Worm (Caenorhabditis elegans) whole organism, L4 larva: ENCODE results near the gene F45E4.6.

Source experiments
- T20F7.1 ChIP-seq: fragments of 200-800 bp; sonication (Bioruptor generic); optimal IDR thresholded peaks from 2 replicates; lab custom pipeline; 2018; ENCODE audit warnings: mild to moderate bottlenecking, missing genetic modification characterization, missing compliant biosample characterization
- Y75B8A.6 ChIP-seq: fragments of 200-800 bp; sonication (Bioruptor generic); IDR thresholded peaks from 2 replicates; pipeline ENCODE4 v1.3.6; 2022; ENCODE audit warnings: missing genetic modification reagents, missing genetic modification characterization, missing compliant biosample characterization
- aha-1 ChIP-seq: fragments of 150-350 bp; peaks from one replicate; lab custom pipeline; 2014; ENCODE audit warnings: missing biosample characterization, missing genetic modification characterization
- attf-4 ChIP-seq: sonication (generic microtip); optimal IDR thresholded peaks from 3 replicates; lab custom pipeline; 2017; ENCODE audit warnings: missing biosample characterization, missing genetic modification characterization
- ceh-28 ChIP-seq: fragments of 150-350 bp; optimal IDR thresholded peaks from 2 replicates; lab custom pipeline; 2014; ENCODE audit warnings: missing biosample characterization, missing genetic modification reagents, missing genetic modification characterization
- ctbp-1 ChIP-seq: fragments of 200-800 bp; sonication (Bioruptor generic); IDR thresholded peaks from 2 replicates; pipeline ENCODE4 v1.3.6; 2022; ENCODE audit warnings: missing genetic modification reagents, missing genetic modification characterization, missing compliant biosample characterization
- daf-16 ChIP-seq, 3 experiments: sonication (generic microtip); optimal IDR thresholded peaks; 2 replicates each; lab custom pipeline; 2016 to 2017; ENCODE audit warnings: missing genetic modification characterization in 3 of 3, missing genetic modification reagents in 3 of 3, mild to moderate bottlenecking in 2 of 3, missing compliant biosample characterization in 2 of 3, missing biosample characterization in 1 of 3, moderate library complexity in 1 of 3
- dmd-6 ChIP-seq: fragments of 200-800 bp; sonication (Bioruptor generic); IDR thresholded peaks from 2 replicates; pipeline ENCODE4 v1.3.6; 2022; ENCODE audit warnings: missing genetic modification reagents, missing genetic modification characterization, missing compliant biosample characterization
- dpl-1 ChIP-seq: fragments of 150-350 bp; optimal IDR thresholded peaks from 2 replicates; lab custom pipeline; 2014; ENCODE audit warnings: missing biosample characterization, missing genetic modification reagents, missing genetic modification characterization
- dve-1 ChIP-seq: sonication (generic microtip); optimal IDR thresholded peaks from 2 replicates; lab custom pipeline; 2017; ENCODE audit warnings: antibody characterized with exemption, mild to moderate bottlenecking, missing genetic modification characterization, missing compliant biosample characterization; ENCODE audit not compliant: insufficient read depth
- egl-27 ChIP-seq: sonication (generic microtip); optimal IDR thresholded peaks from 3 replicates; lab custom pipeline; 2017; ENCODE audit warnings: missing biosample characterization, missing genetic modification reagents, missing genetic modification characterization
- egl-43 ChIP-seq: fragments of 200-800 bp; sonication (Bioruptor generic); IDR thresholded peaks from 2 replicates; pipeline ENCODE4 v1.3.6; 2022; ENCODE audit warnings: missing genetic modification reagents, missing genetic modification characterization, missing compliant biosample characterization
- fkh-10 ChIP-seq: fragments of 150-350 bp; optimal IDR thresholded peaks from 2 replicates; lab custom pipeline; 2014; ENCODE audit warnings: missing biosample characterization, missing genetic modification reagents, missing genetic modification characterization
- gei-8 ChIP-seq: fragments of 200-800 bp; sonication (Bioruptor generic); optimal IDR thresholded peaks from 2 replicates; lab custom pipeline; 2018; ENCODE audit warnings: mild to moderate bottlenecking, missing genetic modification characterization, missing compliant biosample characterization
- hif-1 ChIP-seq, 2 experiments: sonication (generic microtip); optimal IDR thresholded peaks; 2 replicates each; lab custom pipeline; 2016 to 2017; ENCODE audit warnings: missing compliant biosample characterization in 2 of 2, missing genetic modification characterization in 2 of 2, missing genetic modification reagents in 2 of 2, missing genotype in 2 of 2, mild to moderate bottlenecking in 1 of 2
- hlh-11 ChIP-seq: fragments of 200-800 bp; sonication (Bioruptor generic); optimal IDR thresholded peaks from 2 replicates; lab custom pipeline; 2018; ENCODE audit warnings: mild to moderate bottlenecking, missing genetic modification characterization, missing compliant biosample characterization
- hlh-30 ChIP-seq: sonication (generic microtip); optimal IDR thresholded peaks from 2 replicates; lab custom pipeline; 2017; ENCODE audit warnings: antibody characterized with exemption, mild to moderate bottlenecking, missing genetic modification characterization, missing compliant biosample characterization; ENCODE audit not compliant: insufficient read depth
- hmg-1.1 ChIP-seq: fragments of 200-800 bp; sonication (Bioruptor generic); IDR thresholded peaks from 2 replicates; pipeline ENCODE4 v1.3.6; 2022; ENCODE audit warnings: missing genetic modification reagents, missing genetic modification characterization, missing compliant biosample characterization
- lin-13 ChIP-seq: fragments of 150-350 bp; optimal IDR thresholded peaks from 2 replicates; lab custom pipeline; 2014; ENCODE audit warnings: missing biosample characterization, missing genetic modification reagents, missing genetic modification characterization
- lin-15B ChIP-seq: fragments of 150-350 bp; sonication (generic microtip); optimal IDR thresholded peaks from 3 replicates; lab custom pipeline; 2014; ENCODE audit warnings: missing biosample characterization, missing genetic modification characterization
- lin-38 ChIP-seq: fragments of 200-800 bp; sonication (Bioruptor generic); IDR thresholded peaks from 2 replicates; pipeline ENCODE4 v1.3.6; 2022; ENCODE audit warnings: missing genetic modification reagents, missing genetic modification characterization, missing compliant biosample characterization
- lin-39 ChIP-seq: fragments of 150-350 bp; optimal IDR thresholded peaks from 2 replicates; lab custom pipeline; 2014; ENCODE audit warnings: missing biosample characterization, missing genetic modification reagents, missing genetic modification characterization
- lsy-2 ChIP-seq, 2 experiments: fragments of 150-350 bp in 1 of 2; sonication (generic microtip) in 1 of 2; optimal IDR thresholded peaks; 2 replicates each; lab custom pipeline; 2014 to 2017; ENCODE audit warnings: missing biosample characterization in 2 of 2, missing genetic modification characterization in 2 of 2
- mep-1 ChIP-seq: fragments of 150-350 bp; sonication (generic microtip); optimal IDR thresholded peaks from 3 replicates; lab custom pipeline; 2014; ENCODE audit warnings: missing biosample characterization, missing genetic modification characterization
- mes-2 ChIP-seq: sonication (generic microtip); optimal IDR thresholded peaks from 2 replicates; lab custom pipeline; 2016; ENCODE audit warnings: missing genotype, mild to moderate bottlenecking, missing genetic modification characterization, missing compliant biosample characterization; ENCODE audit not compliant: poor library complexity, severe bottlenecking
- mxl-3 ChIP-seq: fragments of 200-800 bp; sonication (Bioruptor generic); optimal IDR thresholded peaks from 2 replicates; lab custom pipeline; 2018; ENCODE audit warnings: mild to moderate bottlenecking, missing genetic modification characterization, missing compliant biosample characterization
- nhr-102 ChIP-seq: sonication (generic microtip); optimal IDR thresholded peaks from 2 replicates; lab custom pipeline; 2016; ENCODE audit warnings: mild to moderate bottlenecking, missing genetic modification characterization, moderate library complexity, missing compliant biosample characterization
- nhr-11 ChIP-seq: fragments of 150-350 bp; optimal IDR thresholded peaks from 2 replicates; lab custom pipeline; 2014; ENCODE audit warnings: missing biosample characterization, missing genetic modification characterization
- nhr-111 ChIP-seq: fragments of 200-800 bp; sonication (Bioruptor generic); optimal IDR thresholded peaks from 2 replicates; lab custom pipeline; 2018; ENCODE audit warnings: mild to moderate bottlenecking, missing genetic modification characterization, missing compliant biosample characterization
- nhr-25 ChIP-seq: sonication (generic microtip); optimal IDR thresholded peaks from 2 replicates; lab custom pipeline; 2017; ENCODE audit warnings: missing genetic modification characterization, mild to moderate bottlenecking, missing compliant biosample characterization, antibody characterized with exemption, moderate library complexity, borderline replicate concordance; ENCODE audit not compliant: insufficient read depth
- nhr-28 ChIP-seq: fragments of 150-350 bp; optimal IDR thresholded peaks from 2 replicates; lab custom pipeline; 2014; ENCODE audit warnings: missing biosample characterization, missing genetic modification characterization
- nhr-6 ChIP-seq: fragments of 150-350 bp; optimal IDR thresholded peaks from 2 replicates; lab custom pipeline; 2014; ENCODE audit warnings: missing biosample characterization, missing genetic modification characterization
- nhr-76 ChIP-seq: fragments of 150-350 bp; optimal IDR thresholded peaks from 2 replicates; lab custom pipeline; 2014; ENCODE audit warnings: missing biosample characterization, missing genetic modification characterization
- nhr-77 ChIP-seq: fragments of 150-350 bp; optimal IDR thresholded peaks from 2 replicates; lab custom pipeline; 2014; ENCODE audit warnings: missing biosample characterization, missing genetic modification characterization
- pha-4 ChIP-seq, 2 experiments: fragments of 150-350 bp in 1 of 2; fragments of 200-800 bp in 1 of 2; sonication (Bioruptor generic) in 1 of 2; IDR thresholded peaks in 1 of 2; optimal IDR thresholded peaks in 1 of 2; 2 replicates each; pipeline versions ENCODE4 v1.3.6 to Lab custom; 2014 to 2022; ENCODE audit warnings: missing genetic modification characterization in 2 of 2, missing genetic modification reagents in 2 of 2, missing biosample characterization in 1 of 2, missing compliant biosample characterization in 1 of 2
- pqm-1 ChIP-seq: sonication (generic microtip); optimal IDR thresholded peaks from 2 replicates; lab custom pipeline; 2017; ENCODE audit warnings: missing biosample characterization, missing genetic modification characterization
- rbr-2 ChIP-seq: sonication (generic microtip); optimal IDR thresholded peaks from 2 replicates; lab custom pipeline; 2016; ENCODE audit warnings: missing genotype, missing genetic modification characterization, missing compliant biosample characterization
- saeg-2 ChIP-seq: fragments of 200-800 bp; sonication (Bioruptor generic); IDR thresholded peaks from 2 replicates; pipeline ENCODE4 v1.3.6; 2022; ENCODE audit warnings: missing genetic modification reagents, missing genetic modification characterization, missing compliant biosample characterization
- unc-130 ChIP-seq: sonication (generic microtip); optimal IDR thresholded peaks from 2 replicates; lab custom pipeline; 2016; ENCODE audit warnings: missing genetic modification reagents, missing genetic modification characterization, missing compliant biosample characterization
- unc-62 ChIP-seq, 3 experiments: fragments of 150-350 bp in 1 of 3; sonication (generic microtip); optimal IDR thresholded peaks in 2 of 3; peaks in 1 of 3; 1 replicate in 1 of 3; 2 replicates in 2 of 3; lab custom pipeline; 2014 to 2017; ENCODE audit warnings: missing biosample characterization in 3 of 3, missing genetic modification characterization in 3 of 3, missing genetic modification reagents in 3 of 3, missing genotype in 1 of 3
- zip-2 ChIP-seq: fragments of 150-350 bp; optimal IDR thresholded peaks from 2 replicates; lab custom pipeline; 2014; ENCODE audit warnings: missing biosample characterization, missing genetic modification characterization
- ztf-7 ChIP-seq: fragments of 150-350 bp; optimal IDR thresholded peaks from 2 replicates; lab custom pipeline; 2014; ENCODE audit warnings: missing biosample characterization, missing genetic modification characterization

The F45E4.6 gene

DNA sequence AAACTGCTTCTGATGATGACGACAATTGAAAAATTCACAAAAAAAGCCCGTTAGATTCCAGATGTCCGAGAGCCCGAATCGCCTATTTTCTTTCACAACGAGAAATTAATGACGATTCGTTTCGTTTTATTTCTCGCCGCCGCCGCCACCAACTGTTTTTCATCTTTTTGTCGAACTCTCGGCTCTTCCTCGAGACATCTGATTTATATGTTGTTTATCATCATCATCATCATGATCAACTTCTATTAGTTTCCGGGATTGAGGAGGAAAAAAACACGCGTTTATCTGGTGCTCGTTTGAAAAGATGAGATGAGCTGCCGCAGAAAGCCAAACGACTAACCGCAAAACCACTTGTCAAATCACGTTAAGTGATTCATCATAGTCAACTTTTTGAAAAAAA lies 27.1 kb upstream of the F45E4.6 start (continued):
- no peak for TF ChIP-seq nhr-111 (GFP tag; lab: Kevin White, UChicago)
- no peak for TF ChIP-seq saeg-2 (GFP tag; lab: Robert Waterston, UW)
- TF ChIP-seq T20F7.1 = no peak
- no peak for TF ChIP-seq lin-39 (tag; lab: Kevin White, UChicago)
- no peak for TF ChIP-seq unc-62 (GFP tag; optimal IDR thresholded peaks at IDR 0.05 in 1 of 2; lab: Kevin White, UChicago)
- no peak for TF ChIP-seq unc-62 (tag; optimal IDR thresholded peaks at IDR 0.05; lab: Kevin White, UChicago)
- TF ChIP-seq daf-16 (GFP tag; optimal IDR thresholded peaks at IDR 0.05; lab: Kevin White, UChicago) = peak in 1 of 2 experiments; percentile 78
- TF ChIP-seq daf-16 (tag; optimal IDR thresholded peaks at IDR 0.05; lab: Kevin White, UChicago) = no peak
- no peak for TF ChIP-seq aha-1
- no peak for TF ChIP-seq egl-43 (GFP tag; lab: Robert Waterston, UW)

DNA sequence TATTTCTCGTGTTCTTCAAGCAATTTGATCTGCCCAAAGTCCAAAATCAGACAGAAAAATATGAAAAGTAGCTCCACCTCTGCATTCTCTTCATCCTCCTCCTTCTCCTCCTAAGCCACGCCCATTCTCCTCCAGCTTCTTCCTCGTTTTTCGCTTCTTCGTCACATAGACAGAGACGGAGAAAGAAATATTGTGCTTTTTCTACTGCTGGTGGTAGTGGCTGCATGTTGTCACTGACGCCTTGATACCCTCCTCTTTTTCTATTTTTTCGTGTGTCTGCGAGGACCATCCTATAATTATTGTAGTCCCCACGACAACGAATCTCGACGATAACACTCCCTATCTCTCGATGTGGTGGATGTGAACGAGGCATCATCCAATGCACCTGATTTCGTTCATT lies 26.2 kb upstream of the F45E4.6 start, which contains the start of gene C08G9.1:
Gene C08G9.1, plus strand, starts transcription at position 175 of the 400 bp plus-strand sequence.
- TF ChIP-seq lsy-2 (tag; optimal IDR thresholded peaks at IDR 0.05; lab: Kevin White, UChicago) (peak in 1 of 2 experiments; percentile 4), unc-62 (GFP tag; optimal IDR thresholded peaks at IDR 0.05 in 1 of 2; lab: Kevin White, UChicago) (peak in 1 of 2 experiments; percentile 74), unc-62 (tag; optimal IDR thresholded peaks at IDR 0.05; lab: Kevin White, UChicago) (no peak), fkh-10 (GFP tag; lab: Kevin White, UChicago) (no peak), hmg-1.1 (GFP tag; lab: Robert Waterston, UW) (peak; percentile 44; the same call in 1 of the 2 replicates)

DNA sequence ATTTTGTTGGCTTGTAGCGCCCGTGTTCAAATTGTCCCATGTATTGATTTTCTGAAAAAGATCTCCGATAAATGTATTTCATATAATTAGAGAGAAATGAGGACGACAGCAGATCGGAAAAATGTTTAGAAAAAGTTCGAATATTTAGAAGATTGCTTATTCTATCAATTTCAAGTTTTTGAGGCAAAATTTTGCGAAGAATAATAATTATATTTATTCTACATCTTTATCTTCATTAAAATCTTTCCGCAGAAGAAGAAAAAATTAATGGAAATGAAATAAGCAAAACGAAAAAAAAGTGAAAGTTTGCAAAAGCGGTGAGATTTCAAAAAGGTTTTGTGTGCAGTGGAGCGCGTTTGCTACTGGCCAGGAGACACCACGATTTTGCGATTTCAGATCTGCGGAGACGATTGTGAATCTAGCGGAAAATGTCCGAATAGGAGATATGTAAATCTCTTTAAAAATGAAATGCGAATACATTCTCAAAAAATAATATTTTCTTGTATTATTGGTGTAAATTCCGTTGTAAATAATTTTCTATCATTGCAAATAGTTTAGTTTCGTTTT lies 21.9 kb upstream of the F45E4.6 start, which contains the start of gene nrde-4:
Gene nrde-4, minus strand, starts transcription at position 51 of the 567 bp plus-strand sequence.
- TF ChIP-seq lin-13 (GFP tag; lab: Kevin White, UChicago) (peak; percentile 13), dve-1 (tag; lab: Kevin White, UChicago) (peak; percentile 46), ztf-7 (tag; lab: Kevin White, UChicago) (no peak), hlh-11 (tag; lab: Kevin White, UChicago) (peak; percentile 63), egl-27 (no peak), pqm-1 (tag; lab: Kevin White, UChicago) (peak; percentile 6), zip-2 (tag; lab: Kevin White, UChicago) (no peak), dmd-6 (GFP tag; lab: Robert Waterston, UW) (no peak; the same call in 1 of the 2 replicates), gei-8 (GFP tag; lab: Kevin White, UChicago) (no peak), pha-4 (GFP tag; IDR thresholded peaks at IDR 0.05; lab: Robert Waterston, UW) (peak; percentile 35; the same call in 1 of the 2 replicates), pha-4 (tag; optimal IDR thresholded peaks at IDR 0.05; lab: Kevin White, UChicago) (peak; percentile 42), nhr-76 (tag; lab: Kevin White, UChicago) (no peak), Y75B8A.6 (GFP tag; lab: Robert Waterston, UW) (no peak), ctbp-1 (GFP tag; lab: Robert Waterston, UW) (no peak), nhr-25 (peak; percentile 52), hif-1 (tag; optimal IDR thresholded peaks at IDR 0.05; lab: Kevin White, UChicago) (peak in 1 of 2 experiments; percentile 71), ceh-28 (no peak), lsy-2 (tag; optimal IDR thresholded peaks at IDR 0.05; lab: Kevin White, UChicago) (peak in 1 of 2 experiments; percentile 74), hlh-30 (tag; lab: Kevin White, UChicago) (peak; percentile 49), nhr-11 (tag; lab: Kevin White, UChicago) (peak; percentile 46), T20F7.1 (peak; percentile 15), hmg-1.1 (GFP tag; lab: Robert Waterston, UW) (0 out of 2 replicates have a peak, but pooled peaks have one; percentile 32), nhr-77 (peak; percentile 86), mep-1 (tag; lab: Kevin White, UChicago) (peak; percentile 82), mes-2 (peak; percentile 94), attf-4 (tag; lab: Kevin White, UChicago) (no peak), lin-38 (GFP tag; lab: Robert Waterston, UW) (peak; percentile 96), nhr-6 (tag; lab: Kevin White, UChicago) (peak; percentile 86), unc-130 (peak; percentile 55), dpl-1 (GFP tag; lab: Kevin White, UChicago) (peak; percentile 62), unc-62 (GFP tag; optimal IDR thresholded peaks at IDR 0.05 in 1 of 2; lab: Kevin White, UChicago) (no peak), unc-62 (tag; optimal IDR thresholded peaks at IDR 0.05; lab: Kevin White, UChicago) (no peak), mxl-3 (peak; percentile 24), lin-15B (tag; lab: Kevin White, UChicago) (no peak), nhr-102 (tag; lab: Kevin White, UChicago) (peak; percentile 8), nhr-28 (tag; lab: Kevin White, UChicago) (peak; percentile 64), rbr-2 (tag; lab: Kevin White, UChicago) (peak; percentile 51)
